Fruit fly (Drosophila melanogaster): Measurements from ENCODE around the gene Sdic3.

Sdic3 gene

dm6 chrX:20147693-20148174 is 46.3 kb downstream of the Sdic3 start, which contains the start of gene aspr (continued):
- TF ChIP-seq CG30403 (GFP tag; optimal IDR thresholded peaks at IDR 0.05) (no peak), CG13894 (tag; optimal IDR thresholded peaks at IDR 0.05) (no peak), CG3838 (GFP tag; optimal IDR thresholded peaks at IDR 0.05) (no peak), CG6175 (GFP tag; IDR thresholded peaks at IDR 0.05) (no peak), jigr1 (GFP tag; IDR thresholded peaks at IDR 0.05) (no peak), Hmr (GFP tag; optimal IDR thresholded peaks at IDR 0.05) (peak; percentile 2), chif (GFP tag; optimal IDR thresholded peaks at IDR 0.05) (no peak), B-H1 (GFP tag; IDR thresholded peaks at IDR 0.05) (no peak), CG4424 (GFP tag; optimal IDR thresholded peaks at IDR 0.05) (no peak), CG9932 (GFP tag; IDR thresholded peaks at IDR 0.05) (peak; percentile 50), Ptx1 (GFP tag; IDR thresholded peaks at IDR 0.05) (0 out of 2 replicates have a peak, but pooled peaks have one; percentile 15), CG8478 (optimal IDR thresholded peaks at IDR 0.05) (no peak), cwo (GFP tag; optimal IDR thresholded peaks at IDR 0.05) (no peak), Fer1 (GFP tag; optimal IDR thresholded peaks at IDR 0.05) (no peak), CG11695 (GFP tag; IDR thresholded peaks at IDR 0.05) (peak; percentile 30; the same call in 1 of the 3 replicates), CG15073 (GFP tag; optimal IDR thresholded peaks at IDR 0.05) (no peak), Drgx (GFP tag; IDR thresholded peaks at IDR 0.05) (no peak), Atf-2 (GFP tag; optimal IDR thresholded peaks at IDR 0.05) (no peak), NC2α (GFP tag; optimal IDR thresholded peaks at IDR 0.05) (no peak), Nf-YC (tag; optimal IDR thresholded peaks at IDR 0.05) (no peak), CG13123 (GFP tag; optimal IDR thresholded peaks at IDR 0.05) (no peak), CG4730 (GFP tag; IDR thresholded peaks at IDR 0.05) (no peak), CG7928 (GFP tag; optimal IDR thresholded peaks at IDR 0.05) (no peak), CG9215 (GFP tag; IDR thresholded peaks at IDR 0.05) (0 out of 2 replicates have a peak, but pooled peaks have one; percentile 13), CG18599 (GFP tag; optimal IDR thresholded peaks at IDR 0.05) (no peak), CG7745 (tag; optimal IDR thresholded peaks at IDR 0.05) (no peak), cato (GFP tag; optimal IDR thresholded peaks at IDR 0.05; ENCODE audit: borderline replicate concordance) (no peak), wek (GFP tag; optimal IDR thresholded peaks at IDR 0.05) (no peak), Meics (GFP tag; optimal IDR thresholded peaks at IDR 0.05) (peak; percentile 46), ems (GFP tag; optimal IDR thresholded peaks at IDR 0.05) (no peak), dmrt99B (tag; optimal IDR thresholded peaks at IDR 0.05) (no peak), CG17186 (GFP tag; optimal IDR thresholded peaks at IDR 0.05) (no peak), CG8290 (GFP tag; optimal IDR thresholded peaks at IDR 0.05) (no peak), CG8290 (tag; optimal IDR thresholded peaks at IDR 0.05) (no peak), Ets97D (GFP tag; optimal IDR thresholded peaks at IDR 0.05) (no peak), nau (GFP tag; optimal IDR thresholded peaks at IDR 0.05) (no peak), Sry-β (GFP tag; optimal IDR thresholded peaks at IDR 0.05) (no peak), zen2 (GFP tag; IDR thresholded peaks at IDR 0.05; ENCODE audit: partially characterized antibody) (no peak), CG1603 (tag; optimal IDR thresholded peaks at IDR 0.05) (no peak), CG10565 (GFP tag; optimal IDR thresholded peaks at IDR 0.05) (no peak), CG10543 (GFP tag; optimal IDR thresholded peaks at IDR 0.05) (no peak), CG10431 (GFP tag; optimal IDR thresholded peaks at IDR 0.05) (no peak), aop (GFP tag; IDR thresholded peaks at IDR 0.05) (no peak), chm (GFP tag; IDR thresholded peaks at IDR 0.05) (no peak), CG12744 (GFP tag; optimal IDR thresholded peaks at IDR 0.05) (no peak), dmrt11E (tag; optimal IDR thresholded peaks at IDR 0.05) (no peak), caup (GFP tag; optimal IDR thresholded peaks at IDR 0.05; ENCODE audit: severe bottlenecking) (no peak), ab (GFP tag; optimal IDR thresholded peaks at IDR 0.05) (no peak), Hr51 (GFP tag; optimal IDR thresholded peaks at IDR 0.05) (no peak), CG1832 (GFP tag; optimal IDR thresholded peaks at IDR 0.05) (no peak), CG15011 (GFP tag; optimal IDR thresholded peaks at IDR 0.05) (no peak)
